Fruit fly (Drosophila melanogaster): ENCODE data around the gene Meltrin.

The Meltrin gene

dm6 chr3R:14692230-14692970 is 4.7 kb downstream of the Meltrin start (continued):
- TF ChIP-seq CG1832 (GFP tag; optimal IDR thresholded peaks at IDR 0.05) (no peak), Vsx1 (GFP tag; optimal IDR thresholded peaks at IDR 0.05) (no peak), CG11456 (GFP tag; IDR thresholded peaks at IDR 0.05) (no peak), Nf-YC (tag; optimal IDR thresholded peaks at IDR 0.05) (no peak), CG17568 (GFP tag; optimal IDR thresholded peaks at IDR 0.05) (peak; percentile 32), Sry-δ (GFP tag; optimal IDR thresholded peaks at IDR 0.05) (peak; percentile 13), CG7372 (GFP tag; IDR thresholded peaks at IDR 0.05) (no peak), scrt (GFP tag; optimal IDR thresholded peaks at IDR 0.05) (no peak), CG6791 (GFP tag; IDR thresholded peaks at IDR 0.05; ENCODE audit: partially characterized antibody) (no peak), wdn (GFP tag; IDR thresholded peaks at IDR 0.05) (no peak), bigmax (GFP tag; optimal IDR thresholded peaks at IDR 0.05) (no peak), dpn (GFP tag; optimal IDR thresholded peaks at IDR 0.05) (peak; percentile 47 to 54), ci (GFP tag; IDR thresholded peaks at IDR 0.05) (peak; percentile 92), sisA (GFP tag; IDR thresholded peaks at IDR 0.05) (peak; percentile 82), slbo (GFP tag; IDR thresholded peaks at IDR 0.05) (no peak; the same call in 1 of the 2 replicates), stc (GFP tag; IDR thresholded peaks at IDR 0.05) (peak; percentile 60; the same call in 1 of the 2 replicates), nerfin-1 (tag; optimal IDR thresholded peaks at IDR 0.05) (peak; percentile 77), sug (tag; optimal IDR thresholded peaks at IDR 0.05) (no peak), ken (GFP tag; IDR thresholded peaks at IDR 0.05) (peak; percentile 78), CG16815 (GFP tag; optimal IDR thresholded peaks at IDR 0.05) (peak; percentile 47), Dip2 (GFP tag; IDR thresholded peaks at IDR 0.05) (no peak), CG9932 (GFP tag; IDR thresholded peaks at IDR 0.05) (no peak), otp (GFP tag; IDR thresholded peaks at IDR 0.05) (peak; percentile 74; the same call in 2 of the 3 replicates), da (GFP tag; optimal IDR thresholded peaks at IDR 0.05) (no peak), wor (GFP tag; IDR thresholded peaks at IDR 0.05) (peak; percentile 55; the same call in 1 of the 2 replicates), lov (optimal IDR thresholded peaks at IDR 0.05) (no peak), lov (GFP tag; IDR thresholded peaks at IDR 0.05) (peak; percentile 84; the same call in 2 of the 3 replicates), ttk (GFP tag; IDR thresholded peaks at IDR 0.05) (peak; percentile 53; the same call in 1 of the 2 replicates), Max (GFP tag; optimal IDR thresholded peaks at IDR 0.05) (peak; percentile 21), prd (optimal IDR thresholded peaks at IDR 0.05) (no peak), prd (GFP tag; IDR thresholded peaks at IDR 0.05) (peak; percentile 78; the same call in 2 of the 3 replicates), amos (GFP tag; IDR thresholded peaks at IDR 0.05; ENCODE audit: partially characterized antibody) (0 out of 2 replicates have a peak, but pooled peaks have one; percentile 8), onecut (GFP tag; IDR thresholded peaks at IDR 0.05) (peak; percentile 78), CG6272 (GFP tag; IDR thresholded peaks at IDR 0.05) (peak; percentile 39; the same call in 1 of the 2 replicates), pzg (GFP tag; optimal IDR thresholded peaks at IDR 0.05) (no peak), schlank (tag; optimal IDR thresholded peaks at IDR 0.05) (no peak), lilli (GFP tag; optimal IDR thresholded peaks at IDR 0.05) (peak; percentile 29), CG2129 (GFP tag; IDR thresholded peaks at IDR 0.05; ENCODE audit: partially characterized antibody) (no peak), sqz (GFP tag; optimal IDR thresholded peaks at IDR 0.05) (peak; percentile 65), zf30C (GFP tag; optimal IDR thresholded peaks at IDR 0.05) (peak; percentile 68), NK7.1 (GFP tag; optimal IDR thresholded peaks at IDR 0.05) (peak; percentile 36), hkb (optimal IDR thresholded peaks at IDR 0.05) (no peak), hkb (GFP tag; IDR thresholded peaks at IDR 0.05) (peak; percentile 56; the same call in 1 of the 2 replicates), CG3726 (GFP tag; IDR thresholded peaks at IDR 0.05) (0 out of 3 replicates have a peak, but pooled peaks have one; percentile 66), gsb (GFP tag; IDR thresholded peaks at IDR 0.05) (no peak), sima (GFP tag; optimal IDR thresholded peaks at IDR 0.05) (no peak), slou (GFP tag; optimal IDR thresholded peaks at IDR 0.05) (no peak), Rfx (GFP tag; IDR thresholded peaks at IDR 0.05) (no peak), CG11085 (GFP tag; IDR thresholded peaks at IDR 0.05) (no peak), CG30403 (GFP tag; optimal IDR thresholded peaks at IDR 0.05) (peak; percentile 70), mirr (GFP tag; optimal IDR thresholded peaks at IDR 0.05) (no peak)

All from whole organism, embryonic.